Worm (Caenorhabditis elegans) whole organism, L4/young adult: ENCODE results near the gene clec-222.

Experiments used
- dao-5 ChIP-seq: sonication (generic microtip); optimal IDR thresholded peaks from 2 replicates; lab custom pipeline; 2016; ENCODE audit warnings: missing genotype, missing genetic modification characterization, moderate library complexity, missing compliant biosample characterization
- him-1 ChIP-seq: sonication (generic microtip); optimal IDR thresholded peaks from 2 replicates; lab custom pipeline; 2016; ENCODE audit warnings: missing genotype, missing genetic modification reagents, missing genetic modification characterization, missing compliant biosample characterization

DNA sequence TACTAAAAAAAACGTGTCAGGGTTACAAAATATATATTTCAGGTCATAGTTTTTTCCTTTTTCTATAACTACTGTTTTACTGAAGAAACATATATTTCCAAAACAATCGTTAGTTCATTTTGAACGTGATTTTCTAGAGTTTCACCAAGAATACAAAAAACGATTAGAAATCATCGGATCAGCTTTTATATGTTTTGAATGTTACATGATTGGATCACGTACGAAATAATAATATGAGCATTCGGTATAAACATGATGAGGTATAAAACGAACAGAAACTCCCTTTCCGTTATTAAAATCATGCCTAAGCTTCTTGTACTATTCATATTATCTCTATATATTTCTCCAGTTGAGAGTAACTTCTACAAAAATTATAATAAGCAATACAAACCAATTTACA lies 1.7 kb downstream of the clec-222 start, which contains the start of gene clec-223:
- no peak for TF ChIP-seq him-1 (tag; lab: Kevin White, UChicago)
- no peak for TF ChIP-seq dao-5 (tag; lab: Kevin White, UChicago)
